Worm (Caenorhabditis elegans) whole organism, young adult: Measurements from ENCODE around the gene bre-2.

Experiments
- F22D6.2 ChIP-seq: sonication (generic microtip); optimal IDR thresholded peaks from 2 replicates; lab custom pipeline; 2016; ENCODE audit warnings: mild to moderate bottlenecking, missing genetic modification characterization, missing compliant biosample characterization
- F55B11.4 ChIP-seq: sonication (generic microtip); optimal IDR thresholded peaks from 2 replicates; lab custom pipeline; 2016; ENCODE audit warnings: missing compliant biosample characterization, missing genetic modification characterization, borderline replicate concordance; ENCODE audit not compliant: insufficient read depth
- him-1 ChIP-seq: sonication (generic microtip); optimal IDR thresholded peaks from 2 replicates; lab custom pipeline; 2016; ENCODE audit warnings: missing genotype, missing genetic modification reagents, missing genetic modification characterization, missing compliant biosample characterization
- nhr-120 ChIP-seq: fragments of 200-800 bp; sonication (Bioruptor generic); IDR thresholded peaks from 2 replicates; pipeline ENCODE4 v1.3.6; 2022; ENCODE audit warnings: missing genetic modification characterization, missing compliant biosample characterization
- pha-4 ChIP-seq: fragments of 150-350 bp; sonication (generic microtip); optimal IDR thresholded peaks from 2 replicates; lab custom pipeline; 2014; ENCODE audit warnings: missing biosample characterization, missing genetic modification reagents, missing genetic modification characterization
- unc-62 ChIP-seq: fragments of 150-350 bp; optimal IDR thresholded peaks from 2 replicates; lab custom pipeline; 2014; ENCODE audit warnings: missing biosample characterization, missing genetic modification reagents, missing genetic modification characterization

DNA sequence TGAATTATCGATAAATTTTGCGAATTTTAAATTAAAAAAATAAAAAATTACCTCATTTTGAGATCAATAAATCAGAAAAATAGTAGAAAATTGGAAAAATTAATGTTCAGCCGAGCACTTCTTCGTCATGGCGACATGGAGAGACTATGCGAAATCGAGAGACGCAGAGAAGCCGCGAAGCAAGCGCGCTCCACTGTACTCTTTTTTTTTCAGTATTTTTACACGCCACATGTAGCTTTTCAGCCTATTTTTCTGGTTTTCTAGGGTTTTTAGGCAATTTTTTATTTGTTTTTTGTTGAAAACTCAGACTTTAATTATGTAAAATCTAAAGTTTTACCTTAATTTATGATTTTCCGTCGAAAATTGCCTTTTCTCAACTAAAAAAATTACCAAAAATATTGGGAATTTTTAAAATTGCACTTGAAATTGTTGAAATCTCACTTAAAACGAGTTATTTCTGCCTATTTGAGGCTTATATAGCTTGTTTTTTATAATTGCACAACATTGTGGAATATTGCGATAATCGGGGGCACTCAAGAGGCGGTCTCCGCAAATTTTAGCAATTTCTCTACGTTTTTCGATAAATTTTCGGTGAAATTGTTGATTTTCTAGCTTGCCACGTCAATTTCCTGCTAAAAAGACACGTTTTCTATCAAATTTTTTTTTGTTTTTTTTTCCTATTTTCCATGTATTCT, 13.4 kb upstream of the bre-2 start, which contains the start of gene Y39E4B.10:
- TF ChIP-seq unc-62 (GFP tag; lab: Kevin White, UChicago): no peak
- TF ChIP-seq him-1 (tag; lab: Kevin White, UChicago): no peak
- TF ChIP-seq pha-4 (tag; lab: Kevin White, UChicago): no peak
- TF ChIP-seq F22D6.2 (tag; lab: Kevin White, UChicago): no peak
- TF ChIP-seq F55B11.4 (tag; lab: Kevin White, UChicago): no peak
- no peak for TF ChIP-seq nhr-120 (GFP tag; lab: Robert Waterston, UW)
